Fruit fly (Drosophila melanogaster): ENCODE results near the gene Usp12-46.
A peak's percentile ranks its signal among the peaks of the same experiment; 100 is the strongest.

The Usp12-46 gene

DNA sequence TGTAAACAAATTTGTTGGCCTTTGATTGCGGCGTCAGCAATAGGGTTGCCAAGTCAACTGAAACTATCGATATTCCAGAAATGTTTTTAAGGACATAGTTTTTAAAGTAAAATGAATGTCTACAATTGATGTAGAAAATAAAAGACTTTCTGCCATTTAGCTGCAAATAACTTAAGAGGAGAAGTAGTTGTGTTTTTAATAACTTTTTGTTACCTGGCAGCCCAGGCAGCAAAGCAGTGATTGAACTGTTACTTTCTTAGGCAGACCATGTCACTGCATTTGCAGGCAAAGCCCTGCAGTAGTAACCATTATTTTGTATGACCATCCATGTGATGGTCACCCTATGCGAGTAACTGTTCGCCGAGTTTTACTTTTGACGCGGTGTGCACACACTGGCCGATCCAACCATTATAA, at the start of gene Usp12-46, which contains the start of the genes rumi and CG7029 (continued):
- TF ChIP-seq CG9797 (GFP tag; optimal IDR thresholded peaks at IDR 0.05) = peak; percentile 41
- peak; percentile 90 for TF ChIP-seq CG13424 (tag; optimal IDR thresholded peaks at IDR 0.05)
- peak; percentile 94 for TF ChIP-seq vvl (GFP tag; IDR thresholded peaks at IDR 0.05)
- peak; percentile 72 for TF ChIP-seq Bgb (GFP tag; IDR thresholded peaks at IDR 0.05; ENCODE audit: partially characterized antibody)
- TF ChIP-seq CG9437 (GFP tag; optimal IDR thresholded peaks at IDR 0.05) = peak; percentile 57
- peak; percentile 76 for TF ChIP-seq bcd (GFP tag; optimal IDR thresholded peaks at IDR 0.05)
- TF ChIP-seq trh (GFP tag; optimal IDR thresholded peaks at IDR 0.05) = peak; percentile 43
- TF ChIP-seq lilli (GFP tag; optimal IDR thresholded peaks at IDR 0.05) = peak; percentile 95
- peak; percentile 83 for TF ChIP-seq Hmr (GFP tag; optimal IDR thresholded peaks at IDR 0.05)
- no peak for TF ChIP-seq gsb-n (tag; optimal IDR thresholded peaks at IDR 0.05)
- TF ChIP-seq Atf3 (GFP tag; optimal IDR thresholded peaks at IDR 0.05) = peak; percentile 88
- TF ChIP-seq CG9876 (GFP tag; optimal IDR thresholded peaks at IDR 0.05) = peak; percentile 84
- peak; percentile 91 for TF ChIP-seq CG2712 (tag; optimal IDR thresholded peaks at IDR 0.05)
- TF ChIP-seq CG2120 (GFP tag; optimal IDR thresholded peaks at IDR 0.05) = peak; percentile 93
- TF ChIP-seq CG14441 (GFP tag; IDR thresholded peaks at IDR 0.05) = peak; percentile 84
- TF ChIP-seq esg (GFP tag; conservative IDR thresholded peaks at IDR 0.05) = peak; percentile 84
- no peak for TF ChIP-seq Hr39 (optimal IDR thresholded peaks at IDR 0.05)
- peak; percentile 73; the same call in 2 of the 3 replicates for TF ChIP-seq CG6791 (GFP tag; IDR thresholded peaks at IDR 0.05; ENCODE audit: partially characterized antibody)
- TF ChIP-seq CG10959 (GFP tag; IDR thresholded peaks at IDR 0.05) = peak; percentile 73
- TF ChIP-seq CG10147 (GFP tag; optimal IDR thresholded peaks at IDR 0.05) = peak; percentile 81
- TF ChIP-seq CG2889 (GFP tag; IDR thresholded peaks at IDR 0.05) = peak; percentile 79
- peak; percentile 91 for TF ChIP-seq mam (GFP tag; optimal IDR thresholded peaks at IDR 0.05)
- peak; percentile 92 for TF ChIP-seq zfh1 (GFP tag; IDR thresholded peaks at IDR 0.05)
- no peak for TF ChIP-seq h (optimal IDR thresholded peaks at IDR 0.05)
- TF ChIP-seq wek (GFP tag; optimal IDR thresholded peaks at IDR 0.05) = peak; percentile 23
- TF ChIP-seq Dbx (GFP tag; IDR thresholded peaks at IDR 0.05) = peak; percentile 87
- TF ChIP-seq CG17829 (tag; optimal IDR thresholded peaks at IDR 0.05) = peak; percentile 86
- peak; percentile 32; the same call in 1 of the 3 replicates for TF ChIP-seq jigr1 (GFP tag; IDR thresholded peaks at IDR 0.05)
- peak; percentile 52 for TF ChIP-seq CG31388 (GFP tag; optimal IDR thresholded peaks at IDR 0.05)
- TF ChIP-seq Lhr (GFP tag; optimal IDR thresholded peaks at IDR 0.05) = peak; percentile 76
- TF ChIP-seq Bdp1 (GFP tag; optimal IDR thresholded peaks at IDR 0.05) = peak; percentile 82
- peak; percentile 10 for TF ChIP-seq CG10274 (GFP tag; optimal IDR thresholded peaks at IDR 0.05)
- TF ChIP-seq Hr51 (GFP tag; optimal IDR thresholded peaks at IDR 0.05) = peak; percentile 86 to 90
- peak; percentile 72 for TF ChIP-seq CG6254 (GFP tag; optimal IDR thresholded peaks at IDR 0.05)
- peak; percentile 57 for TF ChIP-seq disco-r (GFP tag; optimal IDR thresholded peaks at IDR 0.05)
- peak; percentile 86 for TF ChIP-seq CG8388 (GFP tag; optimal IDR thresholded peaks at IDR 0.05)
- TF ChIP-seq gem (tag; optimal IDR thresholded peaks at IDR 0.05) = peak; percentile 92
- TF ChIP-seq sc (optimal IDR thresholded peaks at IDR 0.05) = no peak
- TF ChIP-seq sc (GFP tag; optimal IDR thresholded peaks at IDR 0.05) = peak; percentile 69
- TF ChIP-seq CG12659 (GFP tag; optimal IDR thresholded peaks at IDR 0.05) = peak; percentile 93
- TF ChIP-seq Bteb2 (GFP tag; optimal IDR thresholded peaks at IDR 0.05) = peak; percentile 90
- TF ChIP-seq D19A (tag; optimal IDR thresholded peaks at IDR 0.05) = no peak
- TF ChIP-seq maf-S (GFP tag; optimal IDR thresholded peaks at IDR 0.05) = peak; percentile 90
- TF ChIP-seq chm (GFP tag; IDR thresholded peaks at IDR 0.05) = peak; percentile 79; the same call in 1 of the 2 replicates
- TF ChIP-seq CG17568 (GFP tag; optimal IDR thresholded peaks at IDR 0.05) = no peak
- TF ChIP-seq ssp (GFP tag; IDR thresholded peaks at IDR 0.05) = peak; percentile 75
- peak; percentile 80 for TF ChIP-seq Myb (GFP tag; optimal IDR thresholded peaks at IDR 0.05)
- TF ChIP-seq CG17186 (GFP tag; optimal IDR thresholded peaks at IDR 0.05) = peak; percentile 76
- TF ChIP-seq Six4 (GFP tag; optimal IDR thresholded peaks at IDR 0.05) = peak; percentile 65
- peak; percentile 85 for TF ChIP-seq ems (GFP tag; optimal IDR thresholded peaks at IDR 0.05)
- TF ChIP-seq rib (GFP tag; IDR thresholded peaks at IDR 0.05) = 0 out of 2 replicates have a peak, but pooled peaks have one; percentile 20
- TF ChIP-seq dmrt99B (tag; optimal IDR thresholded peaks at IDR 0.05) = no peak

Measured in whole organism, embryonic.